Worm (Caenorhabditis elegans) whole organism, L3 larva: ENCODE results near the gene ZC132.3.
"Not testable (repeated sequence)": the region's sequence is repeated elsewhere in the genome, so short reads cannot be mapped to it uniquely, and the experiment has no call there.

Experiments used
- ama-1 ChIP-seq: fragments of 150-350 bp; optimal IDR thresholded peaks from 2 replicates; lab custom pipeline; 2018
- ceh-82 ChIP-seq: fragments of 150-350 bp; optimal IDR thresholded peaks from 2 replicates; lab custom pipeline; 2014; ENCODE audit warnings: missing biosample characterization, missing genetic modification characterization
- ceh-9 ChIP-seq: sonication (generic microtip); optimal IDR thresholded peaks from 2 replicates; lab custom pipeline; 2018; ENCODE audit warnings: missing biosample characterization, missing genetic modification characterization
- daf-12 ChIP-seq: fragments of 150-350 bp; optimal IDR thresholded peaks from 2 replicates; lab custom pipeline; 2014; ENCODE audit warnings: missing biosample characterization, missing genetic modification reagents, missing genetic modification characterization
- egl-27 ChIP-seq: sonication (generic microtip); optimal IDR thresholded peaks from 4 replicates; lab custom pipeline; 2017; ENCODE audit warnings: missing biosample characterization, missing genetic modification reagents, missing genetic modification characterization
- egl-5 ChIP-seq: fragments of 150-350 bp; optimal IDR thresholded peaks from 2 replicates; lab custom pipeline; 2017; ENCODE audit warnings: missing biosample characterization, missing genetic modification reagents, missing genetic modification characterization, inconsistent platforms
- elt-1 ChIP-seq: fragments of 150-350 bp; optimal IDR thresholded peaks from 2 replicates; lab custom pipeline; 2014; ENCODE audit warnings: missing biosample characterization, missing genetic modification characterization
- elt-2 ChIP-seq: sonication (generic microtip); optimal IDR thresholded peaks from 2 replicates; lab custom pipeline; 2016; ENCODE audit warnings: missing genetic modification reagents, mild to moderate bottlenecking, missing genetic modification characterization, missing compliant biosample characterization
- elt-3 ChIP-seq, 3 experiments: fragments of 150-350 bp in 1 of 3; sonication (generic microtip) in 2 of 3; optimal IDR thresholded peaks; 2 replicates in 2 of 3; 4 replicates in 1 of 3; lab custom pipeline; 2014 to 2017; ENCODE audit warnings: missing biosample characterization in 3 of 3, missing genetic modification characterization in 3 of 3
- fkh-10 ChIP-seq: sonication (generic microtip); optimal IDR thresholded peaks from 2 replicates; lab custom pipeline; 2017; ENCODE audit warnings: missing biosample characterization, missing genetic modification reagents, missing genetic modification characterization
- fos-1 ChIP-seq: fragments of 150-350 bp; optimal IDR thresholded peaks from 2 replicates; lab custom pipeline; 2014; ENCODE audit warnings: missing biosample characterization, missing genetic modification characterization
- hmg-11 ChIP-seq: sonication (generic microtip); optimal IDR thresholded peaks from 2 replicates; lab custom pipeline; 2016; ENCODE audit warnings: missing genetic modification characterization, missing compliant biosample characterization
- lin-39 ChIP-seq: fragments of 150-350 bp; optimal IDR thresholded peaks from 2 replicates; lab custom pipeline; 2018; ENCODE audit warnings: missing biosample characterization, missing genetic modification reagents, missing genetic modification characterization
- lsy-12 ChIP-seq: sonication (generic microtip); optimal IDR thresholded peaks from 2 replicates; lab custom pipeline; 2016; ENCODE audit warnings: mild to moderate bottlenecking, missing genetic modification characterization, missing compliant biosample characterization
- mml-1 ChIP-seq: fragments of 150-350 bp; sonication (generic microtip); optimal IDR thresholded peaks from 3 replicates; lab custom pipeline; 2014; ENCODE audit warnings: missing biosample characterization, missing genetic modification characterization
- nfya-1 ChIP-seq: sonication (generic microtip); optimal IDR thresholded peaks from 2 replicates; lab custom pipeline; 2017; ENCODE audit warnings: missing genetic modification characterization, mild to moderate bottlenecking, missing compliant biosample characterization, antibody characterized with exemption, moderate library complexity; ENCODE audit not compliant: insufficient read depth
- nhr-11 ChIP-seq: fragments of 150-350 bp; optimal IDR thresholded peaks from 2 replicates; lab custom pipeline; 2014; ENCODE audit warnings: missing biosample characterization, missing genetic modification characterization
- nhr-23 ChIP-seq: fragments of 150-350 bp; optimal IDR thresholded peaks from 2 replicates; lab custom pipeline; 2014; ENCODE audit warnings: missing biosample characterization, missing genetic modification reagents, missing genetic modification characterization
- nhr-237 ChIP-seq: fragments of 150-350 bp; optimal IDR thresholded peaks from 2 replicates; lab custom pipeline; 2014; ENCODE audit warnings: missing biosample characterization, missing genetic modification characterization
- nhr-25 ChIP-seq: sonication (generic microtip); optimal IDR thresholded peaks from 2 replicates; lab custom pipeline; 2017; ENCODE audit warnings: missing biosample characterization, missing genetic modification characterization
- nhr-28 ChIP-seq: fragments of 150-350 bp; optimal IDR thresholded peaks from 2 replicates; lab custom pipeline; 2014; ENCODE audit warnings: missing biosample characterization, missing genetic modification characterization
- nhr-43 ChIP-seq: sonication (generic microtip); optimal IDR thresholded peaks from 2 replicates; lab custom pipeline; 2016; ENCODE audit warnings: mild to moderate bottlenecking, missing genetic modification characterization, missing compliant biosample characterization; ENCODE audit not compliant: poor library complexity, severe bottlenecking
- nhr-67 ChIP-seq: fragments of 150-350 bp; optimal IDR thresholded peaks from 2 replicates; lab custom pipeline; 2014; ENCODE audit warnings: missing biosample characterization, missing genetic modification characterization
- nhr-77 ChIP-seq: fragments of 150-350 bp; optimal IDR thresholded peaks from 2 replicates; lab custom pipeline; 2014; ENCODE audit warnings: missing biosample characterization, missing genetic modification characterization
- pqm-1 ChIP-seq: fragments of 150-350 bp; optimal IDR thresholded peaks from 2 replicates; lab custom pipeline; 2017; ENCODE audit warnings: missing biosample characterization, missing genetic modification characterization, inconsistent platforms
- skn-1 ChIP-seq: fragments of 150-350 bp; optimal IDR thresholded peaks from 2 replicates; lab custom pipeline; 2014; ENCODE audit warnings: missing biosample characterization, missing genetic modification characterization
- snpc-4 ChIP-seq: fragments of 150-350 bp; optimal IDR thresholded peaks from 2 replicates; lab custom pipeline; 2014; ENCODE audit warnings: missing biosample characterization, missing genetic modification characterization
- tbx-2 ChIP-seq: sonication (generic microtip); optimal IDR thresholded peaks from 2 replicates; lab custom pipeline; 2016; ENCODE audit warnings: mild to moderate bottlenecking, missing genetic modification characterization, missing compliant biosample characterization
- unc-62 ChIP-seq: fragments of 150-350 bp; sonication (generic microtip); optimal IDR thresholded peaks from 4 replicates; lab custom pipeline; 2014; ENCODE audit warnings: missing biosample characterization, missing genetic modification reagents, missing genetic modification characterization

Gene ZC132.3

DNA sequence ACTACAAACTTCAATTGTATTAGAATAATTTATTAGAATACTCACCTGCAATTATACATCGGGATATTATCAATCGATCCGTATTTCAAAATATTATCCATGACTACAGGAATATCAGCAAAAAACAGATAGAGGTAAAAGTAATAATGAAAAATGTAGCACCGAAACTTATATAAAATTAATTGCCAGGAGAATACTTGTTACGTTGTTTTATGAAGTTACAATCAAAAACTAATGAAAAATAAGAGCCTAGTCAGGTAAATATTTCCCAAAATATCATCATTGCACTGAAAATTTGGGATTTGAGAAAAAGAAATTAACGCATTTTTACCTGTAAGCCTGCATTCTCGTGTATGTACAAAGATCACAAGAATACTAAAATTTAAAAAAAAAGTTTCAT lies 28.4 kb downstream of the ZC132.3 start, which contains the start of gene srt-38:
Gene srt-38, minus strand, starts transcription at position 101 of the 400 bp plus-strand sequence.
- TF ChIP-seq lin-39 (tag; lab: Kevin White, UChicago); nhr-11 (tag; lab: Kevin White, UChicago); mml-1: not testable (repeated sequence)

ce11 chrV:4268213-4268612 lies 31.4 kb downstream of the ZC132.3 start, which contains the start of gene srt-36:
Gene srt-36 (minus strand): TSS chrV:4268313.
- TF ChIP-seq fos-1, daf-12, nhr-25 (tag; lab: Kevin White, UChicago): not testable (repeated sequence)
- TF ChIP-seq, all 47 proteins: peak for 0; not testable (repeated sequence) for 47

DNA sequence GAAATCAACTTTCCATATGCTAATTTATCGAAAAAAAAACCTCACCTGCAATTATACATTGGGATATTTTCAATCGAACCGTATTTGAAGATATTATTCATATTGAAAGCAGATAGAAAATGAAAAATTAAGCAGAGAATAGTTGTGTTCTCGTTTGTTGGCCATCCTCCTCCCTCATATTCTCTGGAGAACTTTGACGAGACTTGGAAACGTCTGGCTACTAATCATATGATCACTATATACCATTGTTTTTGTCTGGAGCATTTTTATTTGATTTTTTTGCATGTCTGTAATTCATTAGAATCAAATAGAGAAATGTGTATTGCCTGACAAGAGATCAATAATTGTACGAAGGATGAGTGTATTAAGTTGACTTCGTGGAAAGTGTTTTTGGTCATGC lies 35.1 kb downstream of the ZC132.3 start, which contains the start of gene srt-35:
Gene srt-35, minus strand, starts transcription at position 101 of the 400 bp plus-strand sequence.
- TF ChIP-seq ceh-9 (tag; lab: Kevin White, UChicago), result no peak
- TF ChIP-seq nfya-1 (tag; lab: Kevin White, UChicago), result no peak
- TF ChIP-seq ceh-82 (tag; lab: Kevin White, UChicago), result no peak
- TF ChIP-seq nhr-67 (tag; lab: Kevin White, UChicago), result no peak
- TF ChIP-seq hmg-11 (tag; lab: Kevin White, UChicago), result no peak
- TF ChIP-seq lsy-12 (tag; lab: Kevin White, UChicago), result no peak
- TF ChIP-seq nhr-23 (tag; lab: Kevin White, UChicago), result no peak
- no peak for TF ChIP-seq egl-27 (tag; lab: Kevin White, UChicago)
- TF ChIP-seq nhr-28 (tag; lab: Kevin White, UChicago), result no peak
- no peak for TF ChIP-seq lin-39 (tag; lab: Kevin White, UChicago)
- TF ChIP-seq nhr-237 (tag; lab: Kevin White, UChicago), result no peak
- TF ChIP-seq unc-62 (GFP tag; lab: Kevin White, UChicago), result no peak
- no peak for TF ChIP-seq fos-1 (tag; lab: Kevin White, UChicago)
- TF ChIP-seq nhr-77 (tag; lab: Kevin White, UChicago), result no peak

DNA sequence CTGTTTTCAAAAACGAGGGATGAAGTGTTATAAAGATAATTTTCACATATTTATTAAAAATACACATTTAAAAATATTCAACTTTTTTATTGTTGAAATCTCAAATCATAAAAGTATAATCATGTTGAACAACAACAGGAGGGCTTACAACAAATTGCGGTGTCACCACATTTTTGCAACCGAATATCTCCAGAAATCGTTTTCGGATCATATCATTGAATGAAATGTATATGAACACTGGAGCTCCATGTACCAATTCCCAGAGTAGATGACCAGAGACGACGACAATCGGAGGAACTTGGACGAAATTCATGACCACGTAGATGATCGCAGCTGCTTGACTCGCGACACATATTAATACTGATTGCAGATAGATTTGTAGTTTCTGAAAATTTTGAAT lies 38.3 kb downstream of the ZC132.3 start:
- TF ChIP-seq daf-12 (tag; lab: Kevin White, UChicago), result no peak
- TF ChIP-seq mml-1, result no peak
- no peak for TF ChIP-seq unc-62 (GFP tag; lab: Kevin White, UChicago)
- TF ChIP-seq nhr-43 (tag; lab: Kevin White, UChicago), result no peak
- no peak for TF ChIP-seq ama-1 (lab: Kevin White, UChicago)
- no peak for TF ChIP-seq lin-39 (tag; lab: Kevin White, UChicago)
- TF ChIP-seq elt-2 (tag; lab: Kevin White, UChicago), result no peak
- no peak for TF ChIP-seq pqm-1 (tag; lab: Kevin White, UChicago)
- no peak for TF ChIP-seq skn-1 (tag; lab: Kevin White, UChicago)
- TF ChIP-seq nhr-67 (tag; lab: Kevin White, UChicago), result no peak
- no peak for TF ChIP-seq fkh-10

DNA sequence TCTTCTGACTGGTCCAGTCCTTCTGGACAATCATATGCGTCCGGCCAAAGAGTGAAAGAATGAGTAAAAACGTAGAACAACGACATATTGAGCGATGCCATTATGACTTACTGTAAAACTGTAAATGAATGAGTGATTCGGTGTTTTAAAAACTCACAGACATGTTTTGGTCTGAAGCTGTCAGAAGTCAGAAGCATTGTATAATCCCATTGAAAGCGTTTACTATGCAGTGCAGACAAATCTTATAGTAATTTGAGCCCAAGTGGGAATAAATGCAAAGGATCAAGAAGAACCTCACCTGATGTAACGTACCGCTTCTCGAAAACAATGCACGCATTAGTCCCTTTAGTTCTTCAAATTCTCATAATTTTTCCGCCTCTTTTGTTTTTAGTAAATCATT lies 39.6 kb downstream of the ZC132.3 start, which contains the start of gene srt-3:
Gene srt-3, minus strand, starts transcription at position 101 of the 400 bp plus-strand sequence.
- no peak for TF ChIP-seq nhr-43 (tag; lab: Kevin White, UChicago)
- TF ChIP-seq fos-1 (tag; lab: Kevin White, UChicago), result no peak
- TF ChIP-seq lsy-12 (tag; lab: Kevin White, UChicago), result no peak
- no peak for TF ChIP-seq elt-1
- TF ChIP-seq, all 47 proteins: peak for 0

DNA sequence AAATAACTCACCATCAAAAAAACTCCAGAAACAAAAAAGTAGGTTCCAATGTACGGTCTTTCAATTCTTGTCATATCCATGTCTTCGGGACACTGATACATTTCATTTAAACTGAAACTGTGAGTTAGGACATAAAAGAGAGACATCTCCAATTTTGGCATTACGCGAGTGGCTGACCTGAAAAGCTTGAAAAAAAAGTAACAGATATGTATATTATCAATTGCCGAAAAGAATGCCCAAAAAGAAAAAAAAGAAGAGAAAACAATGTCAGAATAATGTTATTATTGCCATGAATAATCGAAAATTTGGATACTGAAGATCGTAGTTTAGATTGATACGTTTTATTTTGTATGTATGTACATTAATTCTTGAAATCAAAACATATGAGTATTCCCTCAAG lies 43.2 kb downstream of the ZC132.3 start, which contains the start of gene srt-14:
Gene srt-14, minus strand, starts transcription at position 101 of the 400 bp plus-strand sequence.
- TF ChIP-seq nhr-23 (tag; lab: Kevin White, UChicago) (no peak), elt-2 (tag; lab: Kevin White, UChicago) (no peak), elt-3 (tag; optimal IDR thresholded peaks at IDR 0.05; lab: Kevin White, UChicago) (no peak), snpc-4 (tag; lab: Kevin White, UChicago) (no peak), tbx-2 (tag; lab: Kevin White, UChicago) (no peak), egl-5 (no peak), ceh-82 (tag; lab: Kevin White, UChicago) (no peak), ceh-9 (tag; lab: Kevin White, UChicago) (no peak)
